Worm (Caenorhabditis elegans): ENCODE measurements around the gene ZK177.9.

Gene ZK177.9

ce11 chrII:5527841-5528240 lies 10.3 kb upstream of the ZK177.9 start, which contains the start of gene ZK177.1:
Gene ZK177.1 (plus strand): TSS chrII:5528141.
- TF ChIP-seq ceh-63 (GFP tag; optimal IDR thresholded peaks at IDR 0.05) (no peak), hlh-17 (GFP tag; optimal IDR thresholded peaks at IDR 0.05; ENCODE audit: borderline replicate concordance) (no peak), lin-39 (tag; optimal IDR thresholded peaks at IDR 0.05) (no peak), nhr-19 (GFP tag; conservative IDR thresholded peaks at IDR 0.05) (no peak), snu-23 (GFP tag; optimal IDR thresholded peaks at IDR 0.05) (no peak)

- TF ChIP-seq dpl-1 (GFP tag; optimal IDR thresholded peaks at IDR 0.05) (no peak), fkh-4 (tag; optimal IDR thresholded peaks at IDR 0.05; ENCODE audit: borderline replicate concordance) (no peak), unc-86 (tag; optimal IDR thresholded peaks at IDR 0.05) (no peak), nhr-12 (tag; optimal IDR thresholded peaks at IDR 0.05) (no peak), lin-13 (GFP tag; optimal IDR thresholded peaks at IDR 0.05) (no peak), nhr-76 (tag; optimal IDR thresholded peaks at IDR 0.05) (no peak), snpc-4 (tag; optimal IDR thresholded peaks at IDR 0.05) (no peak), lsy-2 (tag; optimal IDR thresholded peaks at IDR 0.05) (no peak), snu-23 (GFP tag; optimal IDR thresholded peaks at IDR 0.05) (no peak), lin-39 (tag; optimal IDR thresholded peaks at IDR 0.05) (no peak), egl-27 (tag; optimal IDR thresholded peaks at IDR 0.05) (no peak), lir-3 (tag; optimal IDR thresholded peaks at IDR 0.05; ENCODE audit: poor library complexity) (no peak), ama-1 (optimal IDR thresholded peaks at IDR 0.05) (no peak), unc-30 (tag; optimal IDR thresholded peaks at IDR 0.05) (no peak), zag-1 (tag; optimal IDR thresholded peaks at IDR 0.05) (no peak), nhr-84 (tag; optimal IDR thresholded peaks at IDR 0.05) (no peak), ztf-11 (tag; optimal IDR thresholded peaks at IDR 0.05) (no peak), alr-1 (tag; optimal IDR thresholded peaks at IDR 0.05; ENCODE audit: borderline replicate concordance) (no peak), mef-2 (tag; optimal IDR thresholded peaks at IDR 0.05) (no peak)
Measured at ce11 chrII:5525297-5525696, 7.8 kb upstream of the ZK177.9 start, which contains the start of gene tbx-35. Gene tbx-35 (minus strand): TSS chrII:5525397.

DNA sequence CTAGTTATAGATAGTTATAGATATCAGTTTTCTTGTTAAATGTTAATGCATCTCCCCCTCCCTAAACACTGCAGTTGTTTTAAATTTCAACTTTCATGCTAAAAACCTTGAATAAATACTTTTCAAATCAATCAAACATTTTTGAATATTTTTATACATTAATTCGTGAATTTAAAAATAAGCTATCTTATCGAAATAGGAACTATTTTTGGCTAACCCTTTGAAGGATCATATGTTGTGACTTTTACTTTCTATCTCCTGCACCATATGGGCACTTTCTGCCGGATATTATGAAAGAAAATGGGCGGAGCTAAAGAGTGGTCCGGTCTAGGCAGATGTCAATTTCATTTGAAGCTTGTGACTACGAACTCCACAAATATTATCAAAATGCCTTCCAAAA lies 5.1 kb upstream of the ZK177.9 start, which contains the start of gene ZK177.11:
Gene ZK177.11 (plus strand): TSS at position 301 of the 400 bp plus-strand sequence.
- TF ChIP-seq elt-3 (tag; optimal IDR thresholded peaks at IDR 0.05) (no peak), zip-4 (GFP tag; optimal IDR thresholded peaks at IDR 0.05) (no peak), jun-1 (tag; optimal IDR thresholded peaks at IDR 0.05) (no peak)

- TF ChIP-seq xbp-1 (tag; optimal IDR thresholded peaks at IDR 0.05) (no peak), lin-13 (GFP tag; optimal IDR thresholded peaks at IDR 0.05) (no peak), nhr-47 (tag; optimal IDR thresholded peaks at IDR 0.05) (no peak), efl-3 (GFP tag; optimal IDR thresholded peaks at IDR 0.05) (no peak), unc-30 (tag; optimal IDR thresholded peaks at IDR 0.05) (no peak), tbx-2 (tag; optimal IDR thresholded peaks at IDR 0.05) (no peak), lir-3 (tag; optimal IDR thresholded peaks at IDR 0.05; ENCODE audit: poor library complexity) (no peak), pax-3 (tag; optimal IDR thresholded peaks at IDR 0.05) (no peak), nhr-20 (tag; optimal IDR thresholded peaks at IDR 0.05) (no peak), snpc-4 (tag; optimal IDR thresholded peaks at IDR 0.05) (no peak), nhr-90 (tag; optimal IDR thresholded peaks at IDR 0.05; ENCODE audit: poor library complexity) (no peak), mef-2 (tag; optimal IDR thresholded peaks at IDR 0.05) (no peak), tlp-1 (tag; optimal IDR thresholded peaks at IDR 0.05) (no peak), pqm-1 (tag; optimal IDR thresholded peaks at IDR 0.05) (no peak), fkh-10 (GFP tag; optimal IDR thresholded peaks at IDR 0.05) (no peak), mdl-1 (tag; optimal IDR thresholded peaks at IDR 0.05) (no peak), sox-4 (tag; optimal IDR thresholded peaks at IDR 0.05) (no peak), sptf-1 (tag; optimal IDR thresholded peaks at IDR 0.05) (no peak), lin-14 (GFP tag; optimal IDR thresholded peaks at IDR 0.05) (no peak), swsn-7 (tag; optimal IDR thresholded peaks at IDR 0.05) (no peak)
Measured at ce11 chrII:5521411-5521810, 3.9 kb upstream of the ZK177.9 start, which contains the start of gene ZK177.12. Gene ZK177.12 (plus strand): TSS chrII:5521711.
